Worm (Caenorhabditis elegans) whole organism, L2 larva: ENCODE results near the gene pph-2.
A peak's percentile ranks its signal among the peaks of the same experiment; 100 is the strongest.

Source experiments
- C34F6.9 ChIP-seq: fragments of 150-350 bp; optimal IDR thresholded peaks from 2 replicates; lab custom pipeline; 2014; ENCODE audit warnings: missing biosample characterization, missing genetic modification characterization
- F13H6.1 ChIP-seq: sonication (generic microtip); optimal IDR thresholded peaks from 2 replicates; lab custom pipeline; 2016; ENCODE audit warnings: missing genetic modification characterization, missing compliant biosample characterization
- R02D3.7 ChIP-seq: fragments of 150-350 bp; optimal IDR thresholded peaks from 2 replicates; lab custom pipeline; 2014; ENCODE audit warnings: missing biosample characterization, missing genetic modification characterization
- ZK546.5 ChIP-seq: sonication (generic microtip); optimal IDR thresholded peaks from 2 replicates; lab custom pipeline; 2017; ENCODE audit warnings: missing biosample characterization, missing genetic modification characterization
- alr-1 ChIP-seq: fragments of 150-350 bp; optimal IDR thresholded peaks from 2 replicates; lab custom pipeline; 2014; ENCODE audit warnings: missing biosample characterization, missing genetic modification characterization
- ama-1 ChIP-seq: fragments of 150-350 bp; optimal IDR thresholded peaks from 2 replicates; lab custom pipeline; 2018; ENCODE audit warnings: inconsistent platforms
- ceh-82 ChIP-seq: fragments of 150-350 bp; optimal IDR thresholded peaks from 2 replicates; lab custom pipeline; 2014; ENCODE audit warnings: missing biosample characterization, missing genetic modification characterization
- crh-2 ChIP-seq: sonication (generic microtip); optimal IDR thresholded peaks from 2 replicates; lab custom pipeline; 2017; ENCODE audit warnings: missing biosample characterization, missing genetic modification characterization
- dmd-4 ChIP-seq: sonication (generic microtip); optimal IDR thresholded peaks from 2 replicates; lab custom pipeline; 2017; ENCODE audit warnings: missing biosample characterization, missing genetic modification characterization
- egl-27 ChIP-seq: sonication (generic microtip); optimal IDR thresholded peaks from 3 replicates; lab custom pipeline; 2017; ENCODE audit warnings: missing biosample characterization, missing genetic modification reagents, missing genetic modification characterization
- elt-3 ChIP-seq: sonication (generic microtip); optimal IDR thresholded peaks from 2 replicates; lab custom pipeline; 2017; ENCODE audit warnings: missing biosample characterization, missing genetic modification characterization
- fos-1 ChIP-seq: fragments of 150-350 bp; optimal IDR thresholded peaks from 2 replicates; lab custom pipeline; 2014; ENCODE audit warnings: missing biosample characterization, missing genetic modification characterization
- gmeb-1 ChIP-seq: fragments of 150-350 bp; optimal IDR thresholded peaks from 2 replicates; lab custom pipeline; 2014; ENCODE audit warnings: missing biosample characterization, missing genetic modification characterization
- lin-13 ChIP-seq: fragments of 150-350 bp; optimal IDR thresholded peaks from 2 replicates; lab custom pipeline; 2014; ENCODE audit warnings: missing biosample characterization, missing genetic modification reagents, missing genetic modification characterization
- lsy-2 ChIP-seq, 2 experiments: fragments of 150-350 bp in 1 of 2; sonication (generic microtip) in 1 of 2; optimal IDR thresholded peaks; 2 replicates each; lab custom pipeline; 2014 to 2017; ENCODE audit warnings: missing biosample characterization in 2 of 2, missing genetic modification characterization in 2 of 2
- mbf-1 ChIP-seq: sonication (generic microtip); optimal IDR thresholded peaks from 2 replicates; lab custom pipeline; 2017; ENCODE audit warnings: missing biosample characterization, missing genetic modification characterization
- nhr-11 ChIP-seq: fragments of 150-350 bp; optimal IDR thresholded peaks from 2 replicates; lab custom pipeline; 2014; ENCODE audit warnings: missing biosample characterization, missing genetic modification characterization
- nhr-129 ChIP-seq: fragments of 150-350 bp; optimal IDR thresholded peaks from 2 replicates; lab custom pipeline; 2014; ENCODE audit warnings: missing biosample characterization, missing genetic modification characterization
- nhr-21 ChIP-seq: fragments of 150-350 bp; optimal IDR thresholded peaks from 2 replicates; lab custom pipeline; 2014; ENCODE audit warnings: missing biosample characterization, missing genetic modification characterization
- nhr-23 ChIP-seq: fragments of 150-350 bp; optimal IDR thresholded peaks from 2 replicates; lab custom pipeline; 2014; ENCODE audit warnings: missing biosample characterization, missing genetic modification reagents, missing genetic modification characterization
- nhr-237 ChIP-seq: fragments of 150-350 bp; optimal IDR thresholded peaks from 2 replicates; lab custom pipeline; 2014; ENCODE audit warnings: missing biosample characterization, missing genetic modification characterization
- nhr-25 ChIP-seq: fragments of 150-350 bp; sonication (generic microtip); optimal IDR thresholded peaks from 3 replicates; lab custom pipeline; 2014; ENCODE audit warnings: missing biosample characterization, missing genetic modification characterization
- nhr-77 ChIP-seq: fragments of 150-350 bp; optimal IDR thresholded peaks from 2 replicates; lab custom pipeline; 2014; ENCODE audit warnings: missing biosample characterization, missing genetic modification characterization
- skn-1 ChIP-seq: sonication (generic microtip); optimal IDR thresholded peaks from 2 replicates; lab custom pipeline; 2017; ENCODE audit warnings: missing biosample characterization, missing genetic modification characterization
- sma-3 ChIP-seq: sonication (generic microtip); optimal IDR thresholded peaks from 2 replicates; lab custom pipeline; 2016; ENCODE audit warnings: missing genetic modification reagents, missing genetic modification characterization, missing compliant biosample characterization
- sma-9 ChIP-seq, 2 experiments: fragments of 150-350 bp in 1 of 2; sonication (generic microtip) in 1 of 2; optimal IDR thresholded peaks; 2 replicates each; lab custom pipeline; 2014 to 2016; ENCODE audit warnings: missing genetic modification characterization in 2 of 2, mild to moderate bottlenecking in 1 of 2, missing biosample characterization in 1 of 2, missing compliant biosample characterization in 1 of 2, missing genetic modification reagents in 1 of 2, moderate library complexity in 1 of 2
- snpc-4 ChIP-seq: fragments of 150-350 bp; optimal IDR thresholded peaks from 2 replicates; lab custom pipeline; 2014; ENCODE audit warnings: missing biosample characterization, missing genetic modification characterization
- unc-39 ChIP-seq: fragments of 150-350 bp; optimal IDR thresholded peaks from 2 replicates; lab custom pipeline; 2014; ENCODE audit warnings: missing biosample characterization, missing genetic modification characterization
- unc-55 ChIP-seq: fragments of 150-350 bp; sonication (generic microtip); optimal IDR thresholded peaks from 3 replicates; lab custom pipeline; 2014; ENCODE audit warnings: missing biosample characterization, missing genetic modification reagents, missing genetic modification characterization
- zag-1 ChIP-seq: fragments of 150-350 bp; optimal IDR thresholded peaks from 2 replicates; lab custom pipeline; 2014; ENCODE audit warnings: missing biosample characterization, missing genetic modification characterization
- ztf-1 ChIP-seq: fragments of 200-800 bp; sonication (Bioruptor generic); conservative IDR thresholded peaks from 2 replicates; pipeline ENCODE4 v1.3.6; 2022; ENCODE audit warnings: missing genetic modification characterization, missing compliant biosample characterization
- ztf-11 ChIP-seq: sonication (generic microtip); optimal IDR thresholded peaks from 2 replicates; lab custom pipeline; 2017; ENCODE audit warnings: missing biosample characterization, missing genetic modification characterization

The pph-2 gene

ce11 chrIV:11855900-11856660, 21.5 kb downstream of the pph-2 start, which contains the start of gene ech-2:
Gene ech-2, minus strand, starts transcription at chrIV:11856351.
- no peak for TF ChIP-seq R02D3.7 (tag; lab: Kevin White, UChicago)
- TF ChIP-seq mbf-1, result no peak
- TF ChIP-seq snpc-4, result peak; percentile 20
- TF ChIP-seq lsy-2 (tag; optimal IDR thresholded peaks at IDR 0.05; lab: Kevin White, UChicago), result peak in 1 of 2 experiments; percentile 37
- peak; percentile 15 for TF ChIP-seq C34F6.9
- TF ChIP-seq unc-55 (GFP tag; lab: Kevin White, UChicago), result peak; percentile 41
- TF ChIP-seq nhr-25 (tag; lab: Kevin White, UChicago), result no peak
- TF ChIP-seq zag-1 (tag; lab: Kevin White, UChicago), result no peak
- TF ChIP-seq egl-27 (tag; lab: Kevin White, UChicago), result no peak
- no peak for TF ChIP-seq unc-39
- TF ChIP-seq ceh-82 (tag; lab: Kevin White, UChicago), result no peak
- TF ChIP-seq sma-9 (GFP tag; optimal IDR thresholded peaks at IDR 0.05; lab: Kevin White, UChicago), result no peak
- TF ChIP-seq sma-9 (tag; optimal IDR thresholded peaks at IDR 0.05; lab: Kevin White, UChicago), result no peak
- no peak for TF ChIP-seq dmd-4
- TF ChIP-seq gmeb-1 (tag; lab: Kevin White, UChicago), result no peak
- TF ChIP-seq, all 48 proteins: peak for 4

- TF ChIP-seq sma-9 (GFP tag; optimal IDR thresholded peaks at IDR 0.05; lab: Kevin White, UChicago) (no peak), sma-9 (tag; optimal IDR thresholded peaks at IDR 0.05; lab: Kevin White, UChicago) (no peak), F13H6.1 (no peak), fos-1 (tag; lab: Kevin White, UChicago) (no peak), crh-2 (tag; lab: Kevin White, UChicago) (no peak), snpc-4 (no peak), nhr-25 (tag; lab: Kevin White, UChicago) (no peak), gmeb-1 (tag; lab: Kevin White, UChicago) (no peak), unc-55 (GFP tag; lab: Kevin White, UChicago) (no peak)
These were observed 22.1 kb downstream of the pph-2 start for ce11 chrIV:11855424-11855823.

ce11 chrIV:11854777-11855176, 22.8 kb downstream of the pph-2 start, which contains the start of gene tag-30:
Gene tag-30, minus strand, starts transcription at chrIV:11855159.
- TF ChIP-seq dmd-4, result no peak
- peak; percentile 75 for TF ChIP-seq nhr-129 (tag; lab: Kevin White, UChicago)
- TF ChIP-seq fos-1 (tag; lab: Kevin White, UChicago), result no peak
- no peak for TF ChIP-seq nhr-11 (tag; lab: Kevin White, UChicago)
- peak; percentile 15 for TF ChIP-seq nhr-21
- peak; percentile 84 for TF ChIP-seq C34F6.9
- TF ChIP-seq sma-3 (GFP tag; lab: Kevin White, UChicago), result peak; percentile 41
- TF ChIP-seq nhr-77 (tag; lab: Kevin White, UChicago), result no peak
- peak; percentile 30 for TF ChIP-seq F13H6.1
- TF ChIP-seq sma-9 (GFP tag; optimal IDR thresholded peaks at IDR 0.05; lab: Kevin White, UChicago), result no peak
- TF ChIP-seq sma-9 (tag; optimal IDR thresholded peaks at IDR 0.05; lab: Kevin White, UChicago), result no peak
- TF ChIP-seq elt-3 (tag; lab: Kevin White, UChicago), result no peak
- TF ChIP-seq skn-1 (tag; lab: Kevin White, UChicago), result no peak
- no peak for TF ChIP-seq ama-1 (lab: Kevin White, UChicago)
- peak; percentile 40 for TF ChIP-seq unc-55 (GFP tag; lab: Kevin White, UChicago)
- peak in 1 of 2 experiments; percentile 72 for TF ChIP-seq lsy-2 (tag; optimal IDR thresholded peaks at IDR 0.05; lab: Kevin White, UChicago)
- no peak for TF ChIP-seq ztf-1 (GFP tag; lab: Robert Waterston, UW)
- no peak for TF ChIP-seq snpc-4
- TF ChIP-seq gmeb-1 (tag; lab: Kevin White, UChicago), result no peak
- TF ChIP-seq ztf-11, result no peak
- no peak for TF ChIP-seq ceh-82 (tag; lab: Kevin White, UChicago)
- TF ChIP-seq lin-13 (GFP tag; lab: Kevin White, UChicago), result peak; percentile 69

DNA sequence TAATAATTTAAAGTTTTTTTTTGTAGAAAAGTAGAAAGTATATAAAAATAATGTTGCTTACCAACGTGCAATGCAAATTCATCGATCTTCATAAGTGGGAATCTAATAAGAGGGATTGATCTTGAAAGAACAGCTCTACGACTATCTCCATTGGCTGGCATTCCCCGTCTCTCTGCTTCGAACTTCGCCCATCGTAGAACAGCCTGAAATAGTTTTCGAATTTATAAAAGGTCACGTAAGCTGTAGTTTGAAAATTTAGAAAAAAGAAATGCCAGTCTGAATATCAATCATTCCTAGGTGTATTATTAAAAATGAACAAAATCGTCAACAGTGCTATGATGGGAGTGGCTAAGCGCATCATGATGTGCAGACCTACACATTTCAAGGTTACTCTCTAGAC, 25.7 kb downstream of the pph-2 start, which contains the start of gene F38H4.5:
Gene F38H4.5, plus strand, starts transcription at position 301 of the 400 bp plus-strand sequence.
- TF ChIP-seq ZK546.5 (no peak), dmd-4 (no peak), lsy-2 (tag; optimal IDR thresholded peaks at IDR 0.05; lab: Kevin White, UChicago) (no peak), mbf-1 (no peak), lin-13 (GFP tag; lab: Kevin White, UChicago) (no peak), crh-2 (tag; lab: Kevin White, UChicago) (no peak), nhr-237 (tag; lab: Kevin White, UChicago) (no peak)
- TF ChIP-seq, all 48 proteins: peak for 0

ce11 chrIV:11847771-11848312, 29.7 kb downstream of the pph-2 start, which contains the start of the genes F38H4.6 and F38H4.4:
Gene F38H4.6, minus strand, starts transcription at chrIV:11847871.
Gene F38H4.4, plus strand, starts transcription at chrIV:11848262.
- TF ChIP-seq nhr-23 (tag; lab: Kevin White, UChicago) (no peak), alr-1 (tag; lab: Kevin White, UChicago) (no peak)
